In genomic region chr3L:20700660-20701059, dm6 we compare ENCODE assay signal across 3 fruit fly cellular contexts.
TF ChIP-seq lines count a peak whose summit lies in the region.

No protein-coding gene starts in this region.

- no peak for TF ChIP-seq CTCF in whole organism, embryonic (GFP tag; optimal IDR thresholded peaks at IDR 0.05; lab: Kevin White, UChicago)

TF ChIP-seq in whole organism, embryonic, 481 proteins besides CTCF, POLR2A, EP300 and RAD21 (continues in another document):
- TF ChIP-seq fd96Cb (tag; optimal IDR thresholded peaks at IDR 0.05; lab: Kevin White, UChicago) (peak; percentile 43), bsh (GFP tag; optimal IDR thresholded peaks at IDR 0.05; lab: Kevin White, UChicago) (peak in 1 of 2 experiments; percentile 49), gem (tag; optimal IDR thresholded peaks at IDR 0.05; lab: Kevin White, UChicago) (peak; percentile 35), kni (GFP tag; optimal IDR thresholded peaks at IDR 0.05; lab: Kevin White, UChicago) (peak; percentile 83), dysf (GFP tag; IDR thresholded peaks at IDR 0.05; lab: Robert Waterston, UW) (0 out of 3 replicates have a peak, but pooled peaks have one; percentile 14), sisA (GFP tag; IDR thresholded peaks at IDR 0.05; lab: Robert Waterston, UW) (0 out of 2 replicates have a peak, but pooled peaks have one; percentile 25), Xrp1 (GFP tag; IDR thresholded peaks at IDR 0.05; lab: Robert Waterston, UW) (peak; percentile 52), D (optimal IDR thresholded peaks at IDR 0.05; lab: Kevin White, UChicago) (no peak), D (GFP tag; optimal IDR thresholded peaks at IDR 0.05; lab: Kevin White, UChicago) (peak; percentile 2), CG14710 (tag; optimal IDR thresholded peaks at IDR 0.05; lab: Kevin White, UChicago) (peak; percentile 39), CG15696 (tag; optimal IDR thresholded peaks at IDR 0.05; lab: Kevin White, UChicago) (peak; percentile 3), CG18262 (tag; optimal IDR thresholded peaks at IDR 0.05; lab: Kevin White, UChicago) (peak; percentile 44), D19A (tag; optimal IDR thresholded peaks at IDR 0.05; lab: Kevin White, UChicago) (peak; percentile 36), CG10267 (tag; optimal IDR thresholded peaks at IDR 0.05; lab: Kevin White, UChicago) (peak; percentile 28), CG2712 (tag; optimal IDR thresholded peaks at IDR 0.05; lab: Kevin White, UChicago) (peak; percentile 45), zfh1 (GFP tag; IDR thresholded peaks at IDR 0.05; lab: Robert Waterston, UW) (0 out of 3 replicates have a peak, but pooled peaks have one; percentile 34), CG31441 (GFP tag; IDR thresholded peaks at IDR 0.05; lab: Robert Waterston, UW) (peak; percentile 42; the same call in 1 of the 2 replicates), pho (GFP tag; optimal IDR thresholded peaks at IDR 0.05; lab: Kevin White, UChicago) (no peak), Hr3 (GFP tag; optimal IDR thresholded peaks at IDR 0.05; lab: Kevin White, UChicago) (no peak), CG17361 (GFP tag; IDR thresholded peaks at IDR 0.05; lab: Robert Waterston, UW) (0 out of 3 replicates have a peak, but pooled peaks have one; percentile 11), Sox102F (GFP tag; optimal IDR thresholded peaks at IDR 0.05; lab: Kevin White, UChicago) (peak; percentile 15), CG30431 (GFP tag; optimal IDR thresholded peaks at IDR 0.05; lab: Kevin White, UChicago) (no peak), Blimp-1 (GFP tag; optimal IDR thresholded peaks at IDR 0.05; lab: Kevin White, UChicago) (peak; percentile 57), dati (GFP tag; IDR thresholded peaks at IDR 0.05; lab: Robert Waterston, UW) (no peak), Rfx (GFP tag; IDR thresholded peaks at IDR 0.05; lab: Robert Waterston, UW) (no peak), CG4707 (GFP tag; optimal IDR thresholded peaks at IDR 0.05; lab: Kevin White, UChicago) (no peak), phol (tag; optimal IDR thresholded peaks at IDR 0.05; lab: Kevin White, UChicago) (peak; percentile 38), jing (GFP tag; optimal IDR thresholded peaks at IDR 0.05; lab: Kevin White, UChicago) (no peak), Deaf1 (tag; optimal IDR thresholded peaks at IDR 0.05; lab: Kevin White, UChicago) (no peak)

TF ChIP-seq in whole organism, prepupa, 60 proteins besides CTCF, POLR2A, EP300 and RAD21:
- TF ChIP-seq svp (GFP tag; lab: Kevin White, UChicago) = peak; percentile 55
- no peak for TF ChIP-seq dac (GFP tag; optimal IDR thresholded peaks at IDR 0.05; lab: Kevin White, UChicago)
- no peak for TF ChIP-seq Met (GFP tag; optimal IDR thresholded peaks at IDR 0.05; lab: Kevin White, UChicago)
- TF ChIP-seq ss (GFP tag; optimal IDR thresholded peaks at IDR 0.05; lab: Kevin White, UChicago) = no peak

TF ChIP-seq in whole organism, pupa, 21 proteins besides CTCF, POLR2A, EP300 and RAD21:
- TF ChIP-seq CG14655 (GFP tag; optimal IDR thresholded peaks at IDR 0.05; lab: Kevin White, UChicago) = peak; percentile 8
- TF ChIP-seq fd96Ca (GFP tag; IDR thresholded peaks at IDR 0.05; lab: Robert Waterston, UW) = no peak

Comparison
In these comparisons a context has a peak if more than half of its experiments do, and no peak if none do; other contexts are left out.
1. Of the 7 proteins assayed by ChIP-seq in both whole organism, embryonic and whole organism, prepupa: peak only in whole organism, embryonic: Blimp-1 and Sox102F; only in whole organism, prepupa: none; in both: none; in neither: 5.